Fruit fly (Drosophila melanogaster) whole organism, prepupa: Measurements from ENCODE around the gene msopa.
A peak's percentile ranks its signal among the peaks of the same experiment; 100 is the strongest.

Experiments used
- Blimp-1 ChIP-seq: fragments of 200-800 bp; sonication (Bioruptor generic); optimal IDR thresholded peaks from 3 replicates; lab custom pipeline; 2017; ENCODE audit warnings: missing biosample characterization, missing genetic modification characterization, mild to moderate bottlenecking, moderate library complexity, missing genetic modification reagents
- CG10669 ChIP-seq: fragments of 200-800 bp; sonication (Bioruptor generic); optimal IDR thresholded peaks from 3 replicates; lab custom pipeline; 2018; ENCODE audit warnings: missing biosample characterization, mild to moderate bottlenecking, missing genetic modification characterization, moderate library complexity
- CG11902 ChIP-seq: fragments of 200-800 bp; sonication (Bioruptor generic); optimal IDR thresholded peaks from 3 replicates; lab custom pipeline; 2016; ENCODE audit warnings: missing biosample characterization, missing genetic modification characterization
- CG1621 ChIP-seq: fragments of 200-800 bp; sonication (Bioruptor generic); optimal IDR thresholded peaks from 3 replicates; lab custom pipeline; 2018; ENCODE audit warnings: missing biosample characterization, mild to moderate bottlenecking, missing genetic modification characterization
- CG6276 ChIP-seq: fragments of 200-800 bp; sonication (Bioruptor generic); optimal IDR thresholded peaks from 2 replicates; lab custom pipeline; 2017; ENCODE audit warnings: missing biosample characterization, mild to moderate bottlenecking, missing genetic modification characterization
- CG6792 ChIP-seq: fragments of 200-800 bp; sonication (Bioruptor generic); optimal IDR thresholded peaks from 3 replicates; lab custom pipeline; 2016; ENCODE audit warnings: missing biosample characterization, missing genetic modification characterization
- Eip78C ChIP-seq: fragments of 200-800 bp; sonication (Bioruptor generic); peaks from one replicate; lab custom pipeline; 2016; ENCODE audit warnings: missing biosample characterization, missing genetic modification characterization
- Gug ChIP-seq: fragments of 200-800 bp; sonication (Bioruptor generic); IDR thresholded peaks from 2 replicates; pipeline ENCODE4 v1.3.6; 2022; ENCODE audit warnings: missing biosample characterization, missing genetic modification characterization
- OdsH ChIP-seq: fragments of 200-800 bp; sonication (Bioruptor generic); optimal IDR thresholded peaks from 3 replicates; lab custom pipeline; 2016; ENCODE audit warnings: missing biosample characterization, missing genetic modification characterization
- achi ChIP-seq: fragments of 200-800 bp; sonication (Bioruptor generic); optimal IDR thresholded peaks from 3 replicates; lab custom pipeline; 2016; ENCODE audit warnings: missing biosample characterization, missing genetic modification characterization
- cyc ChIP-seq: fragments of 200-800 bp; sonication (Bioruptor generic); optimal IDR thresholded peaks from 3 replicates; lab custom pipeline; 2016; ENCODE audit warnings: missing biosample characterization, missing genetic modification characterization
- eg ChIP-seq: fragments of 200-800 bp; sonication (Bioruptor generic); IDR thresholded peaks from 3 replicates; pipeline ENCODE4 v1.3.6; 2022; ENCODE audit warnings: missing biosample characterization, missing genetic modification characterization
- net ChIP-seq: fragments of 200-800 bp; sonication (Bioruptor generic); optimal IDR thresholded peaks from 3 replicates; lab custom pipeline; 2016; ENCODE audit warnings: missing biosample characterization, missing genetic modification characterization
- pdm3 ChIP-seq: fragments of 200-800 bp; sonication (Bioruptor generic); optimal IDR thresholded peaks from 3 replicates; lab custom pipeline; 2016; ENCODE audit warnings: missing biosample characterization, missing genetic modification characterization

dm6 chr3L:22063833-22064232, 18.7 kb upstream of the msopa start:
- TF ChIP-seq CG6276 (GFP tag; lab: Kevin White, UChicago): no peak
- no peak for TF ChIP-seq CG6792 (GFP tag; lab: Kevin White, UChicago)
- TF ChIP-seq net (GFP tag; lab: Kevin White, UChicago): no peak
- TF ChIP-seq Blimp-1 (GFP tag; lab: Kevin White, UChicago): no peak
- no peak for TF ChIP-seq achi
- TF ChIP-seq Gug (GFP tag; lab: Robert Waterston, UW): no peak
- no peak for TF ChIP-seq CG11902 (GFP tag; lab: Kevin White, UChicago)
- TF ChIP-seq cyc: no peak
- TF ChIP-seq Eip78C (GFP tag; lab: Kevin White, UChicago): no peak
- no peak for TF ChIP-seq eg
- TF ChIP-seq OdsH (GFP tag; lab: Kevin White, UChicago): no peak
- TF ChIP-seq CG10669: no peak
- TF ChIP-seq CG1621 (tag; lab: Kevin White, UChicago): peak; percentile 16
- TF ChIP-seq pdm3: no peak
